Worm (Caenorhabditis elegans): Measurements from ENCODE around the gene F33H12.1.

- TF ChIP-seq pqm-1 (tag; optimal IDR thresholded peaks at IDR 0.05) (no peak), zip-4 (GFP tag; optimal IDR thresholded peaks at IDR 0.05) (no peak), unc-62 (GFP tag; optimal IDR thresholded peaks at IDR 0.05) (no peak), ceh-82 (tag; optimal IDR thresholded peaks at IDR 0.05) (no peak), ets-5 (GFP tag; IDR thresholded peaks at IDR 0.05) (no peak), lin-15B (tag; optimal IDR thresholded peaks at IDR 0.05) (no peak), snu-23 (GFP tag; optimal IDR thresholded peaks at IDR 0.05) (no peak), lin-14 (GFP tag; optimal IDR thresholded peaks at IDR 0.05) (no peak), tbx-2 (tag; optimal IDR thresholded peaks at IDR 0.05) (no peak), mep-1 (tag; optimal IDR thresholded peaks at IDR 0.05) (no peak)
Measured at ce11 chrII:2553030-2553429, 47.2 kb upstream of the F33H12.1 start.

Measured in whole organism, L1 larva.